Fruit fly (Drosophila melanogaster) whole organism, prepupa: ENCODE data around the gene bero.
A peak's percentile ranks its signal among the peaks of the same experiment; 100 is the strongest.

Experiments
- Blimp-1 ChIP-seq: fragments of 200-800 bp; sonication (Bioruptor generic); optimal IDR thresholded peaks from 3 replicates; lab custom pipeline; 2017; ENCODE audit warnings: missing biosample characterization, missing genetic modification characterization, mild to moderate bottlenecking, moderate library complexity, missing genetic modification reagents
- CG10669 ChIP-seq: fragments of 200-800 bp; sonication (Bioruptor generic); optimal IDR thresholded peaks from 3 replicates; lab custom pipeline; 2018; ENCODE audit warnings: missing biosample characterization, mild to moderate bottlenecking, missing genetic modification characterization, moderate library complexity
- CG11294 ChIP-seq: fragments of 200-800 bp; sonication (Bioruptor generic); IDR thresholded peaks from 2 replicates; pipeline ENCODE4 v1.3.6; 2022; ENCODE audit warnings: missing biosample characterization, missing genetic modification characterization
- CG11762 ChIP-seq: fragments of 200-800 bp; sonication (Bioruptor generic); optimal IDR thresholded peaks from 3 replicates; lab custom pipeline; 2016; ENCODE audit warnings: missing biosample characterization, missing genetic modification characterization; ENCODE audit not compliant: insufficient read depth
- CG15336 ChIP-seq: fragments of 200-800 bp; sonication (Bioruptor generic); IDR thresholded peaks from 2 replicates; pipeline ENCODE4 v1.3.6; 2022; ENCODE audit warnings: missing biosample characterization, missing genetic modification characterization
- CG1621 ChIP-seq: fragments of 200-800 bp; sonication (Bioruptor generic); optimal IDR thresholded peaks from 3 replicates; lab custom pipeline; 2018; ENCODE audit warnings: missing biosample characterization, mild to moderate bottlenecking, missing genetic modification characterization
- CG16779 ChIP-seq: fragments of 200-800 bp; sonication (Bioruptor generic); optimal IDR thresholded peaks from 3 replicates; lab custom pipeline; 2017; ENCODE audit warnings: missing biosample characterization, mild to moderate bottlenecking, missing genetic modification characterization
- CG3032 ChIP-seq: fragments of 200-800 bp; optimal IDR thresholded peaks from 2 replicates; lab custom pipeline; 2019; ENCODE audit warnings: missing biosample characterization, mild to moderate bottlenecking, missing genetic modification characterization, moderate library complexity
- CG31627 ChIP-seq: fragments of 200-800 bp; sonication (Bioruptor generic); optimal IDR thresholded peaks from 3 replicates; lab custom pipeline; 2016; ENCODE audit warnings: missing biosample characterization, missing genetic modification characterization
- CG32006 ChIP-seq: fragments of 200-800 bp; sonication (Bioruptor generic); optimal IDR thresholded peaks from 3 replicates; lab custom pipeline; 2017; ENCODE audit warnings: missing biosample characterization, mild to moderate bottlenecking, missing genetic modification characterization
- CG6276 ChIP-seq: fragments of 200-800 bp; sonication (Bioruptor generic); optimal IDR thresholded peaks from 2 replicates; lab custom pipeline; 2017; ENCODE audit warnings: missing biosample characterization, mild to moderate bottlenecking, missing genetic modification characterization
- CG6808 ChIP-seq: fragments of 200-800 bp; sonication (Bioruptor generic); optimal IDR thresholded peaks from 3 replicates; lab custom pipeline; 2017; ENCODE audit warnings: missing biosample characterization, missing genetic modification characterization, mild to moderate bottlenecking, moderate library complexity, missing genetic modification reagents
- CG6854 ChIP-seq: fragments of 200-800 bp; sonication (Bioruptor generic); optimal IDR thresholded peaks from 2 replicates; lab custom pipeline; 2017; ENCODE audit warnings: missing biosample characterization, mild to moderate bottlenecking, missing genetic modification characterization
- Eip75B ChIP-seq: fragments of 200-800 bp; sonication (Bioruptor generic); optimal IDR thresholded peaks from 3 replicates; lab custom pipeline; 2016; ENCODE audit warnings: missing biosample characterization, missing genetic modification characterization
- Eip78C ChIP-seq: fragments of 200-800 bp; sonication (Bioruptor generic); peaks from one replicate; lab custom pipeline; 2016; ENCODE audit warnings: missing biosample characterization, missing genetic modification characterization
- Eip93F ChIP-seq: fragments of 200-800 bp; sonication (Bioruptor generic); optimal IDR thresholded peaks from 2 replicates; lab custom pipeline; 2016; ENCODE audit warnings: missing biosample characterization, mild to moderate bottlenecking, missing genetic modification characterization
- Ets21C ChIP-seq: fragments of 200-800 bp; sonication (Bioruptor generic); optimal IDR thresholded peaks from 3 replicates; lab custom pipeline; 2016; ENCODE audit warnings: missing biosample characterization, missing genetic modification characterization
- Gug ChIP-seq: fragments of 200-800 bp; sonication (Bioruptor generic); IDR thresholded peaks from 2 replicates; pipeline ENCODE4 v1.3.6; 2022; ENCODE audit warnings: missing biosample characterization, missing genetic modification characterization
- Met ChIP-seq: fragments of 200-800 bp; sonication (Bioruptor generic); optimal IDR thresholded peaks from 3 replicates; lab custom pipeline; 2016; ENCODE audit warnings: missing biosample characterization, missing genetic modification characterization
- OdsH ChIP-seq: fragments of 200-800 bp; sonication (Bioruptor generic); optimal IDR thresholded peaks from 3 replicates; lab custom pipeline; 2016; ENCODE audit warnings: missing biosample characterization, missing genetic modification characterization
- Smox ChIP-seq: fragments of 200-800 bp; sonication (Bioruptor generic); optimal IDR thresholded peaks from 3 replicates; lab custom pipeline; 2016; ENCODE audit warnings: missing biosample characterization, missing genetic modification characterization
- Sox102F ChIP-seq: fragments of 200-800 bp; sonication (Bioruptor generic); optimal IDR thresholded peaks from 2 replicates; lab custom pipeline; 2016; ENCODE audit warnings: missing biosample characterization, mild to moderate bottlenecking, missing genetic modification characterization
- Sox15 ChIP-seq: fragments of 200-800 bp; sonication (Bioruptor generic); optimal IDR thresholded peaks from 3 replicates; lab custom pipeline; 2016; ENCODE audit warnings: missing biosample characterization, missing genetic modification characterization
- achi ChIP-seq: fragments of 200-800 bp; sonication (Bioruptor generic); optimal IDR thresholded peaks from 3 replicates; lab custom pipeline; 2016; ENCODE audit warnings: missing biosample characterization, missing genetic modification characterization
- acj6 ChIP-seq: fragments of 200-800 bp; sonication (Bioruptor generic); optimal IDR thresholded peaks from 3 replicates; lab custom pipeline; 2016; ENCODE audit warnings: missing biosample characterization, missing genetic modification characterization
- cyc ChIP-seq: fragments of 200-800 bp; sonication (Bioruptor generic); optimal IDR thresholded peaks from 3 replicates; lab custom pipeline; 2016; ENCODE audit warnings: missing biosample characterization, missing genetic modification characterization
- dac ChIP-seq: fragments of 200-800 bp; sonication (Bioruptor generic); optimal IDR thresholded peaks from 2 replicates; lab custom pipeline; 2017; ENCODE audit warnings: missing biosample characterization, mild to moderate bottlenecking, missing genetic modification characterization
- dsx ChIP-seq: fragments of 200-800 bp; optimal IDR thresholded peaks from 3 replicates; lab custom pipeline; 2019; ENCODE audit warnings: missing biosample characterization, mild to moderate bottlenecking, missing genetic modification characterization, moderate library complexity; ENCODE audit not compliant: poor library complexity, severe bottlenecking
- eg ChIP-seq: fragments of 200-800 bp; sonication (Bioruptor generic); IDR thresholded peaks from 3 replicates; pipeline ENCODE4 v1.3.6; 2022; ENCODE audit warnings: missing biosample characterization, missing genetic modification characterization
- fkh ChIP-seq: fragments of 200-800 bp; sonication (Bioruptor generic); optimal IDR thresholded peaks from 3 replicates; lab custom pipeline; 2017; ENCODE audit warnings: missing biosample characterization, mild to moderate bottlenecking, missing genetic modification characterization, moderate library complexity
- lz ChIP-seq: fragments of 200-800 bp; sonication (Bioruptor generic); optimal IDR thresholded peaks from 3 replicates; lab custom pipeline; 2016; ENCODE audit warnings: missing biosample characterization, missing genetic modification characterization
- salr ChIP-seq, 2 experiments: fragments of 200-800 bp; sonication (Bioruptor generic); optimal IDR thresholded peaks; 3 replicates each; lab custom pipeline; 2016 to 2018; ENCODE audit warnings: missing biosample characterization in 2 of 2, missing genetic modification characterization in 2 of 2, mild to moderate bottlenecking in 1 of 2
- ss ChIP-seq, 2 experiments: fragments of 200-800 bp; sonication (Bioruptor generic); optimal IDR thresholded peaks; 2 replicates in 1 of 2; 3 replicates in 1 of 2; lab custom pipeline; 2017 to 2018; ENCODE audit warnings: mild to moderate bottlenecking in 2 of 2, missing biosample characterization in 2 of 2, missing genetic modification characterization in 2 of 2, moderate library complexity in 1 of 2
- svp ChIP-seq: fragments of 200-800 bp; sonication (Bioruptor generic); peaks from one replicate; lab custom pipeline; 2016; ENCODE audit warnings: missing biosample characterization, missing genetic modification characterization
- topi ChIP-seq: fragments of 200-800 bp; sonication (Bioruptor generic); optimal IDR thresholded peaks from 3 replicates; lab custom pipeline; 2016; ENCODE audit warnings: missing biosample characterization, missing genetic modification characterization
- vri ChIP-seq: fragments of 200-800 bp; sonication (Bioruptor generic); optimal IDR thresholded peaks from 3 replicates; lab custom pipeline; 2016; ENCODE audit warnings: missing biosample characterization, mild to moderate bottlenecking, missing genetic modification characterization

bero gene

DNA sequence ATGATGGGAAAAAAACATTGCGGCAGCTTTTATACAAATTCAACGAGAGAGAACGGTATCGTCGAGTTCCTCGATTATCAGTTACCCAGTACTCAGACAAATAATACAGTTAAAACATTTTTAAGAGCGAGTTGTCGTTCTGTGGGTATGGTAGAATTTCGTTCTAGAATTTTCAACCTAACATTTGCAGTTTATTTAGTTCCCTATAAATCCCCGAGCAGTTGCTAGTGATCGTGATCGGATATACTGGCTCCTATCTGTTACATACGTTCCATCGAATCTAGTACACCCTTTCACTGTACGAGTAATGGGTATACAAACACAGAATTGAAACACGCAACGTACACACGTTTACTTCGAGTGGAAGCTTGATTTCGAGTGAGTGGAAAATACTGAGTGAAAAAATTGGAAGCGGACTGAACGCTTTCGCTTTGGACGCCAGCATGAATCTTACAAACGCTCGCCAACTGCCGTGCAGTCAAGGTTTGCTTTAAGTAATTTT, 6.3 kb downstream of the bero start, which contains the start of gene CG9338 (continued):
- TF ChIP-seq CG31627 (GFP tag; lab: Kevin White, UChicago) (peak; percentile 80), Smox (GFP tag; lab: Kevin White, UChicago) (peak; percentile 81), CG11294 (GFP tag; lab: Robert Waterston, UW) (peak; percentile 86), OdsH (GFP tag; lab: Kevin White, UChicago) (peak; percentile 66), vri (peak; percentile 81), Sox102F (GFP tag; lab: Kevin White, UChicago) (peak; percentile 85), Sox15 (GFP tag; lab: Kevin White, UChicago) (peak; percentile 63), Gug (GFP tag; lab: Robert Waterston, UW) (peak; percentile 87), dsx (no peak), Ets21C (peak; percentile 66), eg (GFP tag; lab: Robert Waterston, UW) (peak; percentile 90), CG3032 (tag; lab: Kevin White, UChicago) (peak; percentile 81), CG6854 (GFP tag; lab: Kevin White, UChicago) (no peak), achi (GFP tag; lab: Kevin White, UChicago) (peak; percentile 70), Eip75B (peak; percentile 80), CG15336 (GFP tag; lab: Robert Waterston, UW) (peak; percentile 81), svp (peak; percentile 90), cyc (GFP tag; lab: Kevin White, UChicago) (peak; percentile 78), CG16779 (tag; lab: Kevin White, UChicago) (peak; percentile 60), ss (GFP tag; optimal IDR thresholded peaks at IDR 0.05; lab: Kevin White, UChicago) (peak in 1 of 2 experiments; percentile 88), acj6 (peak; percentile 62), lz (GFP tag; lab: Kevin White, UChicago) (peak; percentile 85), CG32006 (GFP tag; lab: Kevin White, UChicago) (peak; percentile 70)

DNA sequence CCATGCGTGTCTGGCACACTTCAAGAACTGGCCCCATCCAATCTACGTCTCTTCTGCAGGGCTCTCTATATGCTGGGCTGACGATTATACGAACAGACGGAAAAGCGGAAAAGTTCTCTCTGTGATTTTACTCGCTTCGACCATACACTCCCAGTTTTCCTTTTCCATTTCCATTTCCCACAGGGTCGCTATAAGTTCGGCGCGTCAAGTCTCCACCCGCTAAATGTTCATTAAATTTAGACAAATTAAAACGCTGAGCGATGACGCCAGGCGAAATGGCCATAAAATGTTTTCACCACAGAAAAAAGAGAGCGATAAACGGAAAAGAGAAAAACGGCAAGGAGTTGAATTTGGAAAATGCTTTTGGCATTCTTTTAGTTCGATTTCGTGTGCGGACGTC, 8.9 kb downstream of the bero start, which contains the start of gene CG31675:
Gene CG31675, plus strand, starts transcription at position 375 of the 400 bp plus-strand sequence.
- TF ChIP-seq achi (GFP tag; lab: Kevin White, UChicago): no peak
- TF ChIP-seq Eip93F (GFP tag; lab: Kevin White, UChicago): no peak
- TF ChIP-seq fkh (GFP tag; lab: Kevin White, UChicago): no peak
- no peak for TF ChIP-seq CG1621 (tag; lab: Kevin White, UChicago)
- TF ChIP-seq salr (GFP tag; optimal IDR thresholded peaks at IDR 0.05; lab: Kevin White, UChicago): no peak
- TF ChIP-seq Sox102F (GFP tag; lab: Kevin White, UChicago): no peak
- no peak for TF ChIP-seq Blimp-1 (GFP tag; lab: Kevin White, UChicago)
- TF ChIP-seq CG6808 (GFP tag; lab: Kevin White, UChicago): no peak
- TF ChIP-seq topi (GFP tag; lab: Kevin White, UChicago): no peak
- TF ChIP-seq, all 60 proteins: peak for 0

DNA sequence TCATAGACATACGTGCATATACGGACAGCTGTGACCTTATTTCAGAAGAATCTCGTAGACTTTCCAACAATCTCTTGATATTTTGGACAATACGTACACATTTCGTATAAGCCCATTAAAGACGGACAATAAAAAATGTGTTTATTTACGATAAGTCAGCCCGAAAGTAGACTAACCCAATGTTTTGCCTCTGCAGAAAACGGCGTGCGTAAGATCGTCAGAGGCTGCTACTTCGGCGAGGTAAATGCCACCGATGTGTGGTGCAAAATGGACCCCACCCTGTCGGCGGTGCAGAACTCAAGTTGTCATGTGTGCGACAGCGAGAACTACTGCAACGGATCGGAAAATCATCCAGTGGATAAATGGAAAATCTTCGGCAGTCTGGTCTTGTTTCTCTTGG, 10.4 kb downstream of the bero start:
- TF ChIP-seq CG1621 (tag; lab: Kevin White, UChicago): no peak
- TF ChIP-seq CG3032 (tag; lab: Kevin White, UChicago): no peak
- no peak for TF ChIP-seq CG6808 (GFP tag; lab: Kevin White, UChicago)
- TF ChIP-seq CG10669: no peak
- TF ChIP-seq fkh (GFP tag; lab: Kevin White, UChicago): peak; percentile 6
- TF ChIP-seq CG11762 (GFP tag; lab: Kevin White, UChicago): no peak

DNA sequence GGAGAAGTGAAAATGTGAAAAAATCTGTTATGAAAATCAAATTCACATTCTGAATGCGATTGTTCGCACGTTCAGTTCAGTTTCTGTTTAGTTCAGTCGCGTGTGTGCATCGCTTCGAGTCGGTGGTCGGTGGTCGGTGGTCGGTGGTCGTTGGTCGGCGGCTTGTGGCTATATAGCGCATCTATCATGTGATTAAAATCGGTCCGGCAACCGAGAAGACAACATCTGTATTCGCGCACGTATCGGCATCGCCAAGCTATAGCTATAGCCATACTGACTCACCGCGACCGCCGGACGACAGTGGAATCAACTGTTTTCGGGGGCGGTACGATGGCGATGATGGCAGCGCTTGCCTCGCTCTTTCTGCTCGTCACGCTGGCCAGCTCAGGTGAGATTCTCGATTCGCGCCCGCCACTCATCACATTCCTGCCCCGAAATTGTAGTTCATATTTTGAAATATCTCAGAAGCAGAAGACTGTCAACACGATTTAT, 11.4 kb downstream of the bero start, which contains the start of gene CG14401:
Gene CG14401, plus strand, starts transcription at position 51 of the 492 bp plus-strand sequence.
- TF ChIP-seq Eip78C (GFP tag; lab: Kevin White, UChicago) (peak; percentile 27), svp (peak; percentile 54), CG32006 (GFP tag; lab: Kevin White, UChicago) (no peak), dac (no peak), ss (GFP tag; optimal IDR thresholded peaks at IDR 0.05; lab: Kevin White, UChicago) (no peak), CG31627 (GFP tag; lab: Kevin White, UChicago) (no peak), Met (no peak), CG10669 (no peak), CG6276 (GFP tag; lab: Kevin White, UChicago) (no peak)
